Worm (Caenorhabditis elegans) whole organism, early embryonic: Measurements from ENCODE around the gene T19D12.1.

ENCODE experiments used
- aly-1 ChIP-seq: sonication (generic microtip); optimal IDR thresholded peaks from 2 replicates; lab custom pipeline; 2016; ENCODE audit warnings: missing genetic modification characterization, missing compliant biosample characterization
- ama-1 ChIP-seq: fragments of 150-350 bp; optimal IDR thresholded peaks from 2 replicates; lab custom pipeline; 2014
- ceh-13 ChIP-seq: fragments of 200-800 bp; sonication (Bioruptor generic); optimal IDR thresholded peaks from 2 replicates; lab custom pipeline; 2018; ENCODE audit warnings: mild to moderate bottlenecking, missing genetic modification characterization, missing compliant biosample characterization
- ceh-36 ChIP-seq: sonication (generic microtip); optimal IDR thresholded peaks from 2 replicates; lab custom pipeline; 2016; ENCODE audit warnings: missing genetic modification characterization, inconsistent platforms, missing compliant biosample characterization
- hnd-1 ChIP-seq: sonication (generic microtip); optimal IDR thresholded peaks from 2 replicates; lab custom pipeline; 2016; ENCODE audit warnings: missing genetic modification characterization, missing compliant biosample characterization
- scrt-1 ChIP-seq: fragments of 200-800 bp; sonication (Bioruptor generic); IDR thresholded peaks from 2 replicates; pipeline ENCODE4 v1.3.6; 2022; ENCODE audit warnings: missing genetic modification characterization, missing compliant biosample characterization
- sea-1 ChIP-seq: fragments of 200-800 bp; sonication (Bioruptor generic); conservative IDR thresholded peaks from 2 replicates; pipeline ENCODE4 v1.3.6; 2022; ENCODE audit warnings: missing genetic modification characterization, missing compliant biosample characterization
- tbx-11 ChIP-seq: fragments of 200-800 bp; sonication (Bioruptor generic); IDR thresholded peaks from 2 replicates; pipeline ENCODE4 v1.3.6; 2022; ENCODE audit warnings: missing genetic modification characterization, missing compliant biosample characterization
- tbx-37 ChIP-seq: fragments of 200-800 bp; sonication (Bioruptor generic); conservative IDR thresholded peaks from 2 replicates; pipeline ENCODE4 v1.3.6; 2022; ENCODE audit warnings: missing genetic modification reagents, missing genetic modification characterization, missing compliant biosample characterization
- tra-4 ChIP-seq: sonication (generic microtip); optimal IDR thresholded peaks from 2 replicates; lab custom pipeline; 2017; ENCODE audit warnings: missing genetic modification characterization, missing compliant biosample characterization

DNA sequence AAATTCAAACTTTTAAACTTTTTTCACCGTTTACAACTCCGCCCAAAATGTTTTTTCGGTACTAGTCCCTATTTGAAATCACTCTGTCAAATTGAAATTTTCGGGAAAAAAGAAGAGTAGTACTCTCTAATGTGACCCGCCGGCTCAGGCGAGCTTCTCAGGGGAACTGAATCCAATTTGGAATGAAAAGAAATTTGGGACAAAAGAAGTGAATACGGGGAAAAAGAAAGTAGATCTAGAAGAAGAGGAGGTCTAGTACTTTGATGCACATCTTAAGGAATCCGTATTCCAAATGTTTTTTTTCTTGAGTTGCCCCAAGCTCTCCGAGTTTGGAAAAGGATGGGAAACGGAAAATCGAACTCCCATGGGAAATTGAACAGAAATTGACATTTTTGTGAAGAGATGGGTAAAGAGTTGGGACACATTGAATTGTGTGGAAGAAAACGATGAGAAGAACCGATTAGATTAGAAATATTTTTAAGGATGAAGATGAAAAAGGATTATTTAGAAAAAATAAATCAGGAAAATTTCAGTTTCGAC, 39.9 kb downstream of the T19D12.1 start:
- TF ChIP-seq tbx-37, result no peak
- TF ChIP-seq ama-1 (lab: Kevin White, UChicago), result no peak
- TF ChIP-seq tbx-11 (GFP tag; lab: Robert Waterston, UW), result no peak
- TF ChIP-seq sea-1 (GFP tag; lab: Robert Waterston, UW), result no peak
- no peak for TF ChIP-seq ceh-13 (GFP tag; lab: Kevin White, UChicago)
- TF ChIP-seq aly-1 (tag; lab: Kevin White, UChicago), result no peak
- no peak for TF ChIP-seq ceh-36 (tag; lab: Kevin White, UChicago)
- no peak for TF ChIP-seq tra-4 (tag; lab: Kevin White, UChicago)
- TF ChIP-seq hnd-1 (tag; lab: Kevin White, UChicago), result no peak
- no peak for TF ChIP-seq scrt-1 (GFP tag; lab: Robert Waterston, UW)
